Worm (Caenorhabditis elegans) whole organism, late embryonic: ENCODE results near the gene ints-9.

Source experiments
- C08G9.2 ChIP-seq: sonication (generic microtip); optimal IDR thresholded peaks from 2 replicates; lab custom pipeline; 2016; ENCODE audit warnings: mild to moderate bottlenecking, missing genetic modification characterization, moderate library complexity, missing compliant biosample characterization
- K02D7.2 ChIP-seq: sonication (generic microtip); optimal IDR thresholded peaks from 2 replicates; lab custom pipeline; 2017; ENCODE audit warnings: mild to moderate bottlenecking, missing genetic modification characterization, missing compliant biosample characterization
- K09A11.1 ChIP-seq: sonication (generic microtip); optimal IDR thresholded peaks from 2 replicates; lab custom pipeline; 2017; ENCODE audit warnings: antibody characterized with exemption, mild to moderate bottlenecking, missing genetic modification characterization, missing compliant biosample characterization; ENCODE audit not compliant: insufficient read depth
- ahr-1 ChIP-seq: sonication (generic microtip); optimal IDR thresholded peaks from 2 replicates; lab custom pipeline; 2016; ENCODE audit warnings: missing genetic modification characterization, missing compliant biosample characterization
- ama-1 ChIP-seq: fragments of 150-350 bp; optimal IDR thresholded peaks from 2 replicates; lab custom pipeline; 2014
- ceh-14 ChIP-seq: sonication (generic microtip); optimal IDR thresholded peaks from 2 replicates; lab custom pipeline; 2016; ENCODE audit warnings: missing genotype, missing genetic modification characterization, missing compliant biosample characterization
- ceh-22 ChIP-seq: sonication (generic microtip); optimal IDR thresholded peaks from 2 replicates; lab custom pipeline; 2017; ENCODE audit warnings: missing biosample characterization, missing genetic modification characterization
- ceh-45 ChIP-seq: fragments of 200-800 bp; sonication (Bioruptor generic); IDR thresholded peaks from 2 replicates; pipeline ENCODE4 v1.3.6; 2022; ENCODE audit warnings: missing genetic modification reagents, missing genetic modification characterization, missing compliant biosample characterization
- ceh-6 ChIP-seq: fragments of 200-800 bp; sonication (Bioruptor generic); optimal IDR thresholded peaks from 2 replicates; lab custom pipeline; 2018; ENCODE audit warnings: mild to moderate bottlenecking, missing genetic modification characterization, missing compliant biosample characterization
- ceh-9 ChIP-seq: sonication (generic microtip); optimal IDR thresholded peaks from 2 replicates; lab custom pipeline; 2016; ENCODE audit warnings: mild to moderate bottlenecking, missing genetic modification characterization, inconsistent platforms, missing compliant biosample characterization
- che-1 ChIP-seq: sonication (generic microtip); optimal IDR thresholded peaks from 2 replicates; lab custom pipeline; 2016; ENCODE audit warnings: mild to moderate bottlenecking, missing genetic modification characterization, missing compliant biosample characterization
- dmd-4 ChIP-seq: sonication (generic microtip); optimal IDR thresholded peaks from 2 replicates; lab custom pipeline; 2016; ENCODE audit warnings: borderline replicate concordance, missing genetic modification characterization, missing compliant biosample characterization
- dve-1 ChIP-seq: sonication (generic microtip); optimal IDR thresholded peaks from 2 replicates; lab custom pipeline; 2017; ENCODE audit warnings: antibody characterized with exemption, mild to moderate bottlenecking, missing genetic modification characterization, missing compliant biosample characterization
- elt-2 ChIP-seq: sonication (generic microtip); optimal IDR thresholded peaks from 2 replicates; lab custom pipeline; 2016; ENCODE audit warnings: missing genetic modification reagents, missing genetic modification characterization, missing compliant biosample characterization
- fax-1 ChIP-seq: sonication (generic microtip); optimal IDR thresholded peaks from 2 replicates; lab custom pipeline; 2016; ENCODE audit warnings: missing genotype, missing genetic modification characterization, missing compliant biosample characterization
- gmeb-2 ChIP-seq: sonication (generic microtip); optimal IDR thresholded peaks from 2 replicates; lab custom pipeline; 2016; ENCODE audit warnings: missing genetic modification characterization, inconsistent platforms, missing compliant biosample characterization
- hlh-15 ChIP-seq: sonication (generic microtip); optimal IDR thresholded peaks from 2 replicates; lab custom pipeline; 2016; ENCODE audit warnings: missing genetic modification characterization, missing compliant biosample characterization
- hlh-6 ChIP-seq: sonication (generic microtip); optimal IDR thresholded peaks from 2 replicates; lab custom pipeline; 2016; ENCODE audit warnings: missing genotype, missing genetic modification characterization, missing compliant biosample characterization
- hlh-8 ChIP-seq: sonication (generic microtip); optimal IDR thresholded peaks from 2 replicates; lab custom pipeline; 2016; ENCODE audit warnings: missing genotype, missing genetic modification characterization, missing compliant biosample characterization
- lim-6 ChIP-seq: sonication (generic microtip); optimal IDR thresholded peaks from 2 replicates; lab custom pipeline; 2016; ENCODE audit warnings: missing genetic modification characterization, missing compliant biosample characterization
- madf-2 ChIP-seq: sonication (generic microtip); optimal IDR thresholded peaks from 2 replicates; lab custom pipeline; 2017; ENCODE audit warnings: missing genetic modification characterization, missing compliant biosample characterization
- mec-3 ChIP-seq: sonication (generic microtip); optimal IDR thresholded peaks from 2 replicates; lab custom pipeline; 2016; ENCODE audit warnings: borderline replicate concordance, missing genetic modification characterization, missing compliant biosample characterization
- nfya-1 ChIP-seq: sonication (generic microtip); optimal IDR thresholded peaks from 2 replicates; lab custom pipeline; 2017; ENCODE audit warnings: missing genetic modification characterization, mild to moderate bottlenecking, missing compliant biosample characterization, antibody characterized with exemption, moderate library complexity
- nhr-232 ChIP-seq: sonication (generic microtip); optimal IDR thresholded peaks from 2 replicates; lab custom pipeline; 2016; ENCODE audit warnings: missing genetic modification characterization, missing compliant biosample characterization
- npax-4 ChIP-seq: sonication (generic microtip); optimal IDR thresholded peaks from 2 replicates; lab custom pipeline; 2016; ENCODE audit warnings: missing genetic modification characterization, missing compliant biosample characterization
- pag-3 ChIP-seq: sonication (generic microtip); optimal IDR thresholded peaks from 2 replicates; lab custom pipeline; 2016; ENCODE audit warnings: missing compliant biosample characterization, missing genetic modification characterization, borderline replicate concordance
- pat-9 ChIP-seq: fragments of 200-800 bp; sonication (Bioruptor generic); optimal IDR thresholded peaks from 2 replicates; lab custom pipeline; 2018; ENCODE audit warnings: mild to moderate bottlenecking, missing genetic modification characterization, moderate library complexity, missing compliant biosample characterization
- pax-1 ChIP-seq: fragments of 150-350 bp; optimal IDR thresholded peaks from 2 replicates; lab custom pipeline; 2014; ENCODE audit warnings: missing biosample characterization, missing genetic modification characterization
- pha-2 ChIP-seq: sonication (generic microtip); optimal IDR thresholded peaks from 2 replicates; lab custom pipeline; 2017; ENCODE audit warnings: mild to moderate bottlenecking, missing genetic modification characterization, missing compliant biosample characterization
- pros-1 ChIP-seq: fragments of 150-350 bp; optimal IDR thresholded peaks from 2 replicates; lab custom pipeline; 2014; ENCODE audit warnings: missing biosample characterization, missing genetic modification reagents, missing genetic modification characterization
- rnt-1 ChIP-seq: sonication (generic microtip); optimal IDR thresholded peaks from 2 replicates; lab custom pipeline; 2016; ENCODE audit warnings: missing genetic modification characterization, missing compliant biosample characterization
- sox-4 ChIP-seq: sonication (generic microtip); optimal IDR thresholded peaks from 2 replicates; lab custom pipeline; 2017; ENCODE audit warnings: mild to moderate bottlenecking, missing genetic modification characterization, inconsistent platforms, missing compliant biosample characterization
- ttx-3 ChIP-seq: sonication (generic microtip); optimal IDR thresholded peaks from 2 replicates; lab custom pipeline; 2016; ENCODE audit warnings: missing genetic modification reagents, missing genetic modification characterization, missing compliant biosample characterization
- unc-3 ChIP-seq, 2 experiments: fragments of 200-800 bp in 1 of 2; sonication (Bioruptor generic) in 1 of 2; sonication (generic microtip) in 1 of 2; conservative IDR thresholded peaks in 1 of 2; optimal IDR thresholded peaks in 1 of 2; 2 replicates each; pipeline versions ENCODE4 v1.3.6 to Lab custom; 2016 to 2022; ENCODE audit warnings: missing compliant biosample characterization in 2 of 2, missing genetic modification characterization in 2 of 2, missing genetic modification reagents in 1 of 2
- unc-55 ChIP-seq: sonication (generic microtip); optimal IDR thresholded peaks from 2 replicates; lab custom pipeline; 2017; ENCODE audit warnings: missing biosample characterization, missing genetic modification reagents, missing genetic modification characterization
- unc-86 ChIP-seq: sonication (generic microtip); optimal IDR thresholded peaks from 2 replicates; lab custom pipeline; 2016; ENCODE audit warnings: missing genetic modification characterization, missing compliant biosample characterization
- zip-5 ChIP-seq: sonication (generic microtip); optimal IDR thresholded peaks from 2 replicates; lab custom pipeline; 2016; ENCODE audit warnings: missing genetic modification characterization, missing compliant biosample characterization

Gene ints-9

DNA sequence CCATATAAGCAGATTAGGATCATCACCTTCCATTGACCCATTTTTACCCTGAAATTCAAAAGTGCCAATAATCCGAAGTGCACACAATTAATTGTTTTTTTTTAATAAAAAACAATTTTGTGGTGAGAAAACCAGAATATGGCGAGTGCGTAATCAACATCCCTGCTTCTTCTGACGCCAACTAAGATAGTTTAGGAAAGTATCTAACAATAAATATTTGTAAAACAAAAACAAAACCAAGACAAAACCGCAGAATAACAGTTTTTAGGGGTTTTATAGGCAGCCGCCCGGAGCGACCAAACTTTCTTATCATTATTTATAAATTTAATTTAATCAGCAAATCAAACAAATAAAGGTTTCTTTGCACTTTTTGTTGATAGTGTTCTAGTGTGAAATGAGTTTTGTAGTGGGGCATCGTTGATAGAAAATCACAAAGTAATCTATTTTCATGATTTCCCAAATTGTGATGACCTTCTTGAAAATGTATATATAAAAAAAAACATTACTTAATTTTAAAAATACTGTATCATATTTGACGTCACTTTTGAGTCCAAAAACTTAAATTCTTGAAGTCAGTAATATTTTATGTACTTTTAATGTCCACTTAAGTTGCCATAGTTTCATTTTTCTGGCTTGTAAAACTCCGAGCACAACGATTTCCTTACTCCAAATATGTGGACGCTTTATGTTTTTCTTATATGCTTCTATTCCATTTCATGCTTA lies 34.3 kb downstream of the ints-9 start, which contains the start of the genes folt-3 and clec-214:
folt-3 (minus strand) TSS at position 51 of the 723 bp plus-strand sequence.
clec-214 (plus strand) TSS at position 673 of the 723 bp plus-strand sequence.
- no peak for TF ChIP-seq mec-3
- no peak for TF ChIP-seq K09A11.1 (tag; lab: Kevin White, UChicago)
- TF ChIP-seq gmeb-2, result no peak
- TF ChIP-seq hlh-8, result no peak

DNA sequence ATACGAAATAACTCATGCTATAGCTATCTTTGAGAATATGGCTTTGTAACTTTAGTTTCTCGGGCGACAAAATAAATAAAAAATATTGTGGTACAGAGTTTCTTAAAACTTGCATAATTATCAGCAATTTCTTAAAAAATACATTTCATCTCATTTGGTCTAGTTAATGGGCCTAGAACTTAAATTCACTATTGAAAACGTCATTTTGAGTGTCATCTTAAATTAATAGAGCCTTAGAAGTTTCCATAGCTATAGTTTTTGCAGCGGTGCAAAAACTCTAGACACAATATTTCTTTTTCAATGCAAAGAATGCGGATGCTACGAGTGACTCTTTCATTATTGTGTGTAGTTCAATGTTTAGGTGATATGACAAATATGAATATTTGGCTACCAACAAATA lies 36.4 kb downstream of the ints-9 start, which contains the start of gene clec-215:
clec-215 (plus strand) TSS at position 301 of the 400 bp plus-strand sequence.
- no peak for TF ChIP-seq nfya-1
- TF ChIP-seq ama-1 (lab: Kevin White, UChicago), result no peak
- no peak for TF ChIP-seq pag-3
- no peak for TF ChIP-seq zip-5 (tag; lab: Kevin White, UChicago)
- no peak for TF ChIP-seq fax-1 (tag; lab: Kevin White, UChicago)
- no peak for TF ChIP-seq sox-4 (tag; lab: Kevin White, UChicago)
- TF ChIP-seq pros-1 (tag; lab: Kevin White, UChicago), result no peak
- no peak for TF ChIP-seq unc-55 (GFP tag; lab: Kevin White, UChicago)
- TF ChIP-seq pha-2, result no peak
- no peak for TF ChIP-seq unc-86 (tag; lab: Kevin White, UChicago)
- TF ChIP-seq gmeb-2, result no peak
- TF ChIP-seq ceh-14 (tag; lab: Kevin White, UChicago), result no peak
- TF ChIP-seq pat-9, result no peak
- TF ChIP-seq, all 69 proteins: peak for 0

- TF ChIP-seq nfya-1 (no peak), K09A11.1 (tag; lab: Kevin White, UChicago) (no peak), C08G9.2 (no peak), che-1 (tag; lab: Kevin White, UChicago) (no peak), npax-4 (tag; lab: Kevin White, UChicago) (no peak), pag-3 (no peak), hlh-6 (no peak), dve-1 (tag; lab: Kevin White, UChicago) (no peak), unc-3 (GFP tag; conservative IDR thresholded peaks at IDR 0.05; lab: Robert Waterston, UW) (no peak), unc-3 (tag; optimal IDR thresholded peaks at IDR 0.05; lab: Kevin White, UChicago) (no peak), lim-6 (tag; lab: Kevin White, UChicago) (no peak), ceh-6 (GFP tag; lab: Kevin White, UChicago) (no peak), unc-86 (tag; lab: Kevin White, UChicago) (no peak), ttx-3 (tag; lab: Kevin White, UChicago) (no peak), madf-2 (no peak), ceh-22 (tag; lab: Kevin White, UChicago) (no peak), K02D7.2 (tag; lab: Kevin White, UChicago) (no peak)
Measured at ce11 chrV:7618114-7618513, 42.5 kb downstream of the ints-9 start, which contains the start of gene C50E3.15. Gene C50E3.15, plus strand, starts transcription at chrV:7618414.

DNA sequence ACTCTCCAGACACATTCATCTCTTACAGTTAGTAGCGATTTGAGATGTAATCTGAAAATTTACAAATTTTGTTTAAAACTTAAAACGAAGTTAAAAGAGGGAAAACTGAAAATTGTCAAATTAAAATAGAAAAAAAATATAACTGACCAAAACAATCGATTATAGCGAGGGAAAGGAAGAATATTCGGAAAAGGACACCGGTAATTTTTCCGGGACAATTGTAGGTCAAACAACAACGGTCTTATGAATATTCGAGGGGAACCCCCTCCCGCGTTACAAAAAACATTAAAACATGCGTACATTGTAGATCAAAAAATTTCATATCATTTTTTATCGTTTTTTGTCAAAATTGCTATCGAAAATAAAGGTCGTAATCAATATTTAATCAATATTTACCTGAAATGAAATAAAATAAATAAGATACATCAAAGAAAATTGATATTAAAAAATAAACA lies 46.4 kb downstream of the ints-9 start, which contains the start of gene C50E3.12:
C50E3.12 (minus strand) TSS at position 51 of the 455 bp plus-strand sequence.
- TF ChIP-seq hlh-15 (tag; lab: Kevin White, UChicago) (no peak), elt-2 (no peak), rnt-1 (tag; lab: Kevin White, UChicago) (no peak), ceh-22 (tag; lab: Kevin White, UChicago) (no peak), dmd-4 (no peak)

- no peak for TF ChIP-seq pax-1 (tag; lab: Kevin White, UChicago)
- TF ChIP-seq ahr-1 (tag; lab: Kevin White, UChicago), result no peak
- no peak for TF ChIP-seq ceh-22 (tag; lab: Kevin White, UChicago)
- TF ChIP-seq lim-6 (tag; lab: Kevin White, UChicago), result no peak
- TF ChIP-seq dmd-4, result no peak
- no peak for TF ChIP-seq che-1 (tag; lab: Kevin White, UChicago)
- no peak for TF ChIP-seq dve-1 (tag; lab: Kevin White, UChicago)
- no peak for TF ChIP-seq ceh-45
- no peak for TF ChIP-seq nhr-232
- TF ChIP-seq pros-1 (tag; lab: Kevin White, UChicago), result no peak
- TF ChIP-seq hlh-8, result no peak
- TF ChIP-seq ceh-9, result no peak
- TF ChIP-seq K02D7.2 (tag; lab: Kevin White, UChicago), result no peak
Measured at ce11 chrV:7624152-7624551, 48.5 kb downstream of the ints-9 start, which contains the start of gene C50E3.13. Gene C50E3.13, minus strand, starts transcription at chrV:7624252.
